Worm (Caenorhabditis elegans) whole organism, L4 larva: ENCODE data around the gene xrn-2.
A peak's percentile ranks its signal among the peaks of the same experiment; 100 is the strongest.

ENCODE experiments used
- D1046.2 ChIP-seq: fragments of 200-800 bp; sonication (Bioruptor generic); IDR thresholded peaks from 2 replicates; pipeline ENCODE4 v1.3.6; 2022; ENCODE audit warnings: missing genetic modification characterization, missing compliant biosample characterization
- F26F4.8 ChIP-seq: fragments of 200-800 bp; sonication (Bioruptor generic); conservative IDR thresholded peaks from 2 replicates; pipeline ENCODE4 v1.3.6; 2022; ENCODE audit warnings: missing genetic modification characterization, missing compliant biosample characterization
- F44E2.7 ChIP-seq: fragments of 200-800 bp; sonication (Bioruptor generic); IDR thresholded peaks from 2 replicates; pipeline ENCODE4 v2.1.2; 2022; ENCODE audit warnings: missing genetic modification characterization, missing compliant biosample characterization
- F49E8.2 ChIP-seq: sonication (generic microtip); optimal IDR thresholded peaks from 2 replicates; lab custom pipeline; 2016; ENCODE audit warnings: missing compliant biosample characterization, mild to moderate bottlenecking, missing genetic modification characterization, borderline replicate concordance
- T26A8.4 ChIP-seq: fragments of 200-800 bp; sonication (Bioruptor generic); IDR thresholded peaks from 2 replicates; pipeline ENCODE4 v1.3.6; 2022; ENCODE audit warnings: missing genetic modification characterization, missing compliant biosample characterization
- Y105C5A.15 ChIP-seq: fragments of 200-800 bp; sonication (Bioruptor generic); IDR thresholded peaks from 2 replicates; pipeline ENCODE4 v1.3.6; 2022; ENCODE audit warnings: missing genetic modification characterization, missing compliant biosample characterization
- Y48G9A.11 ChIP-seq: fragments of 200-800 bp; sonication (Bioruptor generic); IDR thresholded peaks from 2 replicates; pipeline ENCODE4 v1.3.6; 2022; ENCODE audit warnings: missing genetic modification reagents, missing genetic modification characterization, missing compliant biosample characterization
- Y5F2A.4 ChIP-seq: fragments of 200-800 bp; sonication (Bioruptor generic); optimal IDR thresholded peaks from 2 replicates; lab custom pipeline; 2018; ENCODE audit warnings: mild to moderate bottlenecking, missing genetic modification characterization, missing compliant biosample characterization
- ZK546.5 ChIP-seq, 2 experiments: sonication (generic microtip); optimal IDR thresholded peaks; 2 replicates each; lab custom pipeline; 2017; ENCODE audit warnings: missing biosample characterization in 2 of 2, missing genetic modification characterization in 2 of 2
- ama-1 ChIP-seq: fragments of 150-350 bp; optimal IDR thresholded peaks from 2 replicates; lab custom pipeline; 2014; ENCODE audit warnings: inconsistent platforms, mixed read lengths
- arid-1 ChIP-seq: fragments of 200-800 bp; sonication (Bioruptor generic); conservative IDR thresholded peaks from 2 replicates; pipeline ENCODE4 v1.3.6; 2022; ENCODE audit warnings: missing genetic modification reagents, missing genetic modification characterization, missing compliant biosample characterization
- ceh-44 ChIP-seq: fragments of 200-800 bp; sonication (Bioruptor generic); IDR thresholded peaks from 2 replicates; pipeline ENCODE4 v1.3.6; 2022; ENCODE audit warnings: missing genetic modification reagents, missing genetic modification characterization, missing compliant biosample characterization
- ces-1 ChIP-seq: fragments of 150-350 bp; sonication (generic microtip); optimal IDR thresholded peaks from 4 replicates; lab custom pipeline; 2014; ENCODE audit warnings: missing biosample characterization, missing genetic modification reagents, missing genetic modification characterization
- cey-2 ChIP-seq: sonication (generic microtip); optimal IDR thresholded peaks from 3 replicates; lab custom pipeline; 2017; ENCODE audit warnings: missing genetic modification characterization, mild to moderate bottlenecking, missing compliant biosample characterization, antibody characterized with exemption, borderline replicate concordance; ENCODE audit not compliant: insufficient read depth
- ctbp-1 ChIP-seq: fragments of 200-800 bp; sonication (Bioruptor generic); IDR thresholded peaks from 2 replicates; pipeline ENCODE4 v1.3.6; 2022; ENCODE audit warnings: missing genetic modification reagents, missing genetic modification characterization, missing compliant biosample characterization
- daf-19 ChIP-seq: fragments of 200-800 bp; sonication (Bioruptor generic); conservative IDR thresholded peaks from 2 replicates; pipeline ENCODE4 v1.3.6; 2022; ENCODE audit warnings: missing genetic modification characterization, missing compliant biosample characterization
- dmd-8 ChIP-seq: fragments of 200-800 bp; sonication (Bioruptor generic); IDR thresholded peaks from 2 replicates; pipeline ENCODE4 v1.3.6; 2022; ENCODE audit warnings: missing genetic modification characterization, missing compliant biosample characterization
- egl-27 ChIP-seq: sonication (generic microtip); optimal IDR thresholded peaks from 3 replicates; lab custom pipeline; 2017; ENCODE audit warnings: missing biosample characterization, missing genetic modification reagents, missing genetic modification characterization
- egl-43 ChIP-seq: fragments of 200-800 bp; sonication (Bioruptor generic); IDR thresholded peaks from 2 replicates; pipeline ENCODE4 v1.3.6; 2022; ENCODE audit warnings: missing genetic modification reagents, missing genetic modification characterization, missing compliant biosample characterization
- gei-8 ChIP-seq: fragments of 200-800 bp; sonication (Bioruptor generic); optimal IDR thresholded peaks from 2 replicates; lab custom pipeline; 2018; ENCODE audit warnings: mild to moderate bottlenecking, missing genetic modification characterization, missing compliant biosample characterization
- hlh-30 ChIP-seq: sonication (generic microtip); optimal IDR thresholded peaks from 2 replicates; lab custom pipeline; 2017; ENCODE audit warnings: antibody characterized with exemption, mild to moderate bottlenecking, missing genetic modification characterization, missing compliant biosample characterization; ENCODE audit not compliant: insufficient read depth
- lin-1 ChIP-seq: fragments of 200-800 bp; sonication (Bioruptor generic); IDR thresholded peaks from 2 replicates; pipeline ENCODE4 v1.3.6; 2022; ENCODE audit warnings: missing genetic modification reagents, missing genetic modification characterization, missing compliant biosample characterization
- lin-13 ChIP-seq: fragments of 150-350 bp; optimal IDR thresholded peaks from 2 replicates; lab custom pipeline; 2014; ENCODE audit warnings: missing biosample characterization, missing genetic modification reagents, missing genetic modification characterization
- lin-15B ChIP-seq: fragments of 150-350 bp; sonication (generic microtip); optimal IDR thresholded peaks from 3 replicates; lab custom pipeline; 2014; ENCODE audit warnings: missing biosample characterization, missing genetic modification characterization
- lin-38 ChIP-seq: fragments of 200-800 bp; sonication (Bioruptor generic); IDR thresholded peaks from 2 replicates; pipeline ENCODE4 v1.3.6; 2022; ENCODE audit warnings: missing genetic modification reagents, missing genetic modification characterization, missing compliant biosample characterization
- madf-5 ChIP-seq, 2 experiments: fragments of 200-800 bp; sonication (Bioruptor generic); IDR thresholded peaks; 2 replicates each; pipeline ENCODE4 v1.3.6; 2022; ENCODE audit warnings: missing compliant biosample characterization in 2 of 2, missing genetic modification characterization in 2 of 2
- mes-2 ChIP-seq: sonication (generic microtip); optimal IDR thresholded peaks from 2 replicates; lab custom pipeline; 2016; ENCODE audit warnings: missing genotype, mild to moderate bottlenecking, missing genetic modification characterization, missing compliant biosample characterization; ENCODE audit not compliant: poor library complexity, severe bottlenecking
- nhr-102 ChIP-seq: sonication (generic microtip); optimal IDR thresholded peaks from 2 replicates; lab custom pipeline; 2016; ENCODE audit warnings: mild to moderate bottlenecking, missing genetic modification characterization, moderate library complexity, missing compliant biosample characterization
- nhr-111 ChIP-seq: fragments of 200-800 bp; sonication (Bioruptor generic); optimal IDR thresholded peaks from 2 replicates; lab custom pipeline; 2018; ENCODE audit warnings: mild to moderate bottlenecking, missing genetic modification characterization, missing compliant biosample characterization
- nhr-42 ChIP-seq: fragments of 200-800 bp; sonication (Bioruptor generic); IDR thresholded peaks from 2 replicates; pipeline ENCODE4 v1.3.6; 2022; ENCODE audit warnings: missing genetic modification characterization, missing compliant biosample characterization
- pha-4 ChIP-seq, 2 experiments: fragments of 150-350 bp in 1 of 2; fragments of 200-800 bp in 1 of 2; sonication (Bioruptor generic) in 1 of 2; IDR thresholded peaks in 1 of 2; optimal IDR thresholded peaks in 1 of 2; 2 replicates each; pipeline versions ENCODE4 v1.3.6 to Lab custom; 2014 to 2022; ENCODE audit warnings: missing genetic modification characterization in 2 of 2, missing genetic modification reagents in 2 of 2, missing biosample characterization in 1 of 2, missing compliant biosample characterization in 1 of 2
- set-16 ChIP-seq: fragments of 200-800 bp; sonication (Bioruptor generic); IDR thresholded peaks from 2 replicates; pipeline ENCODE4 v1.3.6; 2022; ENCODE audit warnings: missing genetic modification reagents, missing genetic modification characterization, missing compliant biosample characterization
- snpc-1.2 ChIP-seq: fragments of 200-800 bp; sonication (Bioruptor generic); IDR thresholded peaks from 2 replicates; pipeline ENCODE4 v1.3.6; 2022; ENCODE audit warnings: missing genetic modification reagents, missing genetic modification characterization, missing compliant biosample characterization
- spr-1 ChIP-seq: sonication (generic microtip); optimal IDR thresholded peaks from 2 replicates; lab custom pipeline; 2016; ENCODE audit warnings: mild to moderate bottlenecking, missing genetic modification characterization, missing compliant biosample characterization
- spr-3 ChIP-seq: fragments of 200-800 bp; sonication (Bioruptor generic); optimal IDR thresholded peaks from 2 replicates; lab custom pipeline; 2018; ENCODE audit warnings: mild to moderate bottlenecking, missing genetic modification characterization, missing compliant biosample characterization
- unc-130 ChIP-seq: sonication (generic microtip); optimal IDR thresholded peaks from 2 replicates; lab custom pipeline; 2016; ENCODE audit warnings: missing genetic modification reagents, missing genetic modification characterization, missing compliant biosample characterization
- unc-39 ChIP-seq: sonication (generic microtip); optimal IDR thresholded peaks from 2 replicates; lab custom pipeline; 2017; ENCODE audit warnings: missing biosample characterization, missing genetic modification characterization
- unc-62 ChIP-seq, 3 experiments: fragments of 150-350 bp in 1 of 3; sonication (generic microtip); optimal IDR thresholded peaks in 2 of 3; peaks in 1 of 3; 1 replicate in 1 of 3; 2 replicates in 2 of 3; lab custom pipeline; 2014 to 2017; ENCODE audit warnings: missing biosample characterization in 3 of 3, missing genetic modification characterization in 3 of 3, missing genetic modification reagents in 3 of 3, missing genotype in 1 of 3
- vab-7 ChIP-seq: fragments of 200-800 bp; sonication (Bioruptor generic); IDR thresholded peaks from 2 replicates; pipeline ENCODE4 v1.3.6; 2022; ENCODE audit warnings: missing genetic modification reagents, missing genetic modification characterization, missing compliant biosample characterization
- zip-11 ChIP-seq: fragments of 200-800 bp; sonication (Bioruptor generic); IDR thresholded peaks from 2 replicates; pipeline ENCODE4 v1.3.6; 2022; ENCODE audit warnings: missing genetic modification characterization, missing compliant biosample characterization

xrn-2 gene

DNA sequence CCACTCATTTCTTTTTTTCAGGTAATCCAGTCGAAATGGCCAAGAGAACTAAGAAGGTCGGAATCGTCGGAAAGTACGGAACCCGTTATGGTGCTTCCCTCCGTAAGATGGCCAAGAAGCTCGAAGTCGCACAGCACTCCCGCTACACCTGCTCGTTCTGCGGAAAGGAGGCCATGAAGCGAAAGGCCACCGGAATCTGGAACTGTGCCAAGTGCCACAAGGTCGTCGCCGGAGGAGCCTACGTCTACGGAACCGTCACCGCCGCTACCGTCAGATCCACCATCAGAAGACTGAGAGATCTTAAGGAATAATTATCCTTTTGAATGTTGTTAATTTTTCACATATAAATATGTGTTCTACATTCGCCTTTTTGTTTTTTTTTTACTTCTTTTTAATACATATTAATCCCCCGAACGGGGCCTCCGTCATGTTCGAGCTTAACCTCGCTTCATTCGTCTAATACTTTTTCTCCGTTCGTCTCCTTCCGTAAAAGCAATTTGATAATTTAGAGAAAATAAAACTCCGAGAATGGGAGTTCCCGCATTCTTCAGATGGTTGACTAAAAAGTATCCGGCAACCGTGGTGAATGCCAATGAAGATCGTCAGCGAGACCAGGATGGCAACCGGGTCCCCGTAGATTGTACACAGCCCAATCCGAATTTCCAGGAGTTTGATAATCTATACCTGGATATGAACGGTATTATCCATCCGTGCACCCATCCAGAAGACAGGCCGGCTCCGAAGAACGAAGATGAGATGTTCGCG, at the start of gene xrn-2, which contains the start of gene rpl-43:
TSS of gene xrn-2 (plus strand) at position 510 of the 765 bp plus-strand sequence.
TSS of gene rpl-43 (plus strand) at position 36 of the 765 bp plus-strand sequence.
- TF ChIP-seq lin-15B (no peak), ceh-44 (GFP tag; lab: Robert Waterston, UW) (no peak), unc-39 (tag; lab: Kevin White, UChicago) (no peak), lin-38 (GFP tag; lab: Robert Waterston, UW) (peak; percentile 86), spr-3 (peak; percentile 37), F26F4.8 (GFP tag; lab: Robert Waterston, UW) (0 out of 2 replicates have a peak, but pooled peaks have one; percentile 5), ctbp-1 (GFP tag; lab: Robert Waterston, UW) (peak; percentile 50; the same call in 1 of the 2 replicates), snpc-1.2 (GFP tag; lab: Robert Waterston, UW) (peak; percentile 68), madf-5 (GFP tag; IDR thresholded peaks at IDR 0.05; lab: Robert Waterston, UW) (peak; percentile 12 to 20; a peak in 1 of 4 replicates), Y5F2A.4 (peak; percentile 78), daf-19 (GFP tag; lab: Robert Waterston, UW) (no peak), nhr-111 (peak; percentile 69), hlh-30 (tag; lab: Kevin White, UChicago) (no peak), T26A8.4 (GFP tag; lab: Robert Waterston, UW) (no peak), ces-1 (GFP tag; lab: Kevin White, UChicago) (no peak), arid-1 (GFP tag; lab: Robert Waterston, UW) (0 out of 2 replicates have a peak, but pooled peaks have one; percentile 39), ZK546.5 (tag; optimal IDR thresholded peaks at IDR 0.05; lab: Kevin White, UChicago) (no peak), nhr-42 (GFP tag; lab: Robert Waterston, UW) (no peak), vab-7 (0 out of 2 replicates have a peak, but pooled peaks have one; percentile 10), unc-62 (GFP tag; optimal IDR thresholded peaks at IDR 0.05 in 1 of 2; lab: Kevin White, UChicago) (no peak), unc-62 (tag; optimal IDR thresholded peaks at IDR 0.05; lab: Kevin White, UChicago) (no peak), ama-1 (lab: Kevin White, UChicago) (peak; percentile 65), D1046.2 (GFP tag; lab: Robert Waterston, UW) (0 out of 2 replicates have a peak, but pooled peaks have one; percentile 60), Y48G9A.11 (GFP tag; lab: Robert Waterston, UW) (peak; percentile 83), unc-130 (GFP tag; lab: Kevin White, UChicago) (peak; percentile 54), egl-27 (tag; lab: Kevin White, UChicago) (no peak), dmd-8 (GFP tag; lab: Robert Waterston, UW) (no peak), lin-13 (GFP tag; lab: Kevin White, UChicago) (no peak), pha-4 (GFP tag; IDR thresholded peaks at IDR 0.05; lab: Robert Waterston, UW) (peak; percentile 52; the same call in 1 of the 2 replicates), pha-4 (tag; optimal IDR thresholded peaks at IDR 0.05; lab: Kevin White, UChicago) (no peak), gei-8 (GFP tag; lab: Kevin White, UChicago) (peak; percentile 42), set-16 (GFP tag; lab: Robert Waterston, UW) (peak; percentile 77), mes-2 (tag; lab: Kevin White, UChicago) (peak; percentile 36), nhr-102 (tag; lab: Kevin White, UChicago) (peak; percentile 28), Y105C5A.15 (GFP tag; lab: Robert Waterston, UW) (0 out of 2 replicates have a peak, but pooled peaks have one; percentile 46), lin-1 (GFP tag; lab: Robert Waterston, UW) (peak; percentile 72; the same call in 1 of the 2 replicates), spr-1 (tag; lab: Kevin White, UChicago) (peak; percentile 9), zip-11 (GFP tag; lab: Robert Waterston, UW) (no peak), egl-43 (GFP tag; lab: Robert Waterston, UW) (peak; percentile 52), F49E8.2 (tag; lab: Kevin White, UChicago) (peak; percentile 86), cey-2 (tag; lab: Kevin White, UChicago) (no peak), F44E2.7 (GFP tag; lab: Robert Waterston, UW) (no peak)
- TF ChIP-seq, all 104 proteins: peak for 24
